Worm (Caenorhabditis elegans): ENCODE data around the gene daz-1.

Gene daz-1

DNA sequence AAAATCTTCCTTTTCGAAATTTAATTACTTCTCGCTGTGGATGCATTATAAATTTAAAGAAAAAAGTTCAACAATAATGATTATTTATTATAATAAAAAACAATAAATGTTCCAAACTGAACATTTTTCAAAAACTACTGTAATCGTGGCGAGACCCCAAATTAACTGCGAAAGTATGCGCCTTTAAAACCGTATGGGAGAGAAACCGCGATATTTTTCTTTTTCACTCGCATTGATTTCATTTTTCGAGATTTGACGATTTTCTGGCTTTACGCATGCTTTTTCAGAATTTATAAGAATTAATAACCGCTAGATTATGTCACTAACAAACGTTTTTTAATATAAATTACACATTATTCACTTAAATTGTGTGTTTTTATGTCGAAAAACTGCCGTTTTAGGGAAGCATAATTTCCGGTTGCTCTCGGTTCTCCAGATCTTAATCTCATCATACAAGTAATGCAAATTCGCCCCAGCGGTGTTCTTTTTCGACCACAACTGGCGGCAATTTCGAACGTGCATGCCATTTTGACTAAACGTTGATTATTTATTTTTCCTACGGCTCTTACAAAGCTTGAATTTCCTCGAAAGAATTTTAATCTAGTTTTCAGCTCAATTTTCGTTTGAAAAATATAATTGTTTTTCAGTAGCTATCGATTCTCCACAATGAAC is 45.0 kb downstream of the daz-1 start, which contains the start of gene F12A10.8:
F12A10.8 (minus strand) TSS at position 79 of the 672 bp plus-strand sequence.
- TF ChIP-seq lin-15B (tag; optimal IDR thresholded peaks at IDR 0.05): peak; percentile 76
- TF ChIP-seq egl-5 (tag; optimal IDR thresholded peaks at IDR 0.05): no peak
- peak; percentile 37 for TF ChIP-seq lin-39 (tag; optimal IDR thresholded peaks at IDR 0.05)
- peak; percentile 44 for TF ChIP-seq nfya-1 (tag; optimal IDR thresholded peaks at IDR 0.05; ENCODE audit: insufficient read depth)
- TF ChIP-seq unc-62 (GFP tag; optimal IDR thresholded peaks at IDR 0.05): no peak
- no peak for TF ChIP-seq nhr-25 (tag; optimal IDR thresholded peaks at IDR 0.05)
- peak; percentile 5 for TF ChIP-seq elt-1 (tag; optimal IDR thresholded peaks at IDR 0.05)
- peak; percentile 13 for TF ChIP-seq elt-2 (tag; optimal IDR thresholded peaks at IDR 0.05)

DNA sequence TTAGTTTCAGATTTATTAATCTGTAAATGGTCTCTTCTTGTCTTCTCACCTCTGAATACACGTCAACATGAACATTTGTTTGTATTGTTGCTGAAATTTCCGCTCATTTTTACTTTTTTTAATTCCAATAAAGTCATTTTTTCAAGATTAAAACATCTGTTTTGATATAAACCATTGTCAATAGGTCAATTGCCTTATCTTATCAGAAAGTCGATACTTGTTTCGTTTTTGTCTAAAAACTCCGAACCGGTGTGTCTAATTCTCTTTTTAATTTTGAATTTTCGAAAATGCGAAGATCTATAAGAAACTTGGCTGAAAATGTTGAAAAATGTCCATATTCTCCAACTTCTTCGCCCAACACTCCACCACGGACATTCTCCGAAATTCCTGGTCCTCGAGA is 47.7 kb downstream of the daz-1 start, which contains the start of gene cyp-44A1:
cyp-44A1 (plus strand) TSS at position 285 of the 400 bp plus-strand sequence.
- TF ChIP-seq elt-2 (tag; optimal IDR thresholded peaks at IDR 0.05): peak; percentile 67
- TF ChIP-seq nhr-25 (tag; optimal IDR thresholded peaks at IDR 0.05): no peak

DNA sequence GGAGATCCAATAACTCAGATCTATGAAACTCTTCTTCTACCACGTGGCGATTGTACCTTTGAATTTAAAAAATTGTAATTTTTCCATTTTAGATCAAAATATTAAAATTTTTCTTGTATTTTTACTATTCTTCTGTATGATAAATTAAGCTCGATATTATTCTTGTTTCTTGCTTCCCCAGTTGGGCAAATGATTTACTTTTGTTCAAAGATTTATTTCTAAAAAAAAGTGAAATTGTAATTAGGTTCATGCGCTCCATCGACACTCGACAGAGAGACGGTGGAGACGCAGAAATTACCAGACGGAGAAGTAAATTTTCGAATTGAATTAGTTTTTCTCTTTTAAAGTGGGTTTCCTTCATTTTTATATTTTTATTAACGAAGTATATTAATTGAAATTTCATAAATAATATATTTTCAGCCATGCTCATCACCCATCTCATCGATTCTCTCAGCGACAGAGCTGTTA is 49.7 kb downstream of the daz-1 start, which contains the start of gene npp-24:
npp-24 (plus strand) TSS at position 51 of the 468 bp plus-strand sequence.
- TF ChIP-seq lin-15B (tag; optimal IDR thresholded peaks at IDR 0.05) (peak; percentile 1), skn-1 (tag; optimal IDR thresholded peaks at IDR 0.05) (no peak), elt-2 (tag; optimal IDR thresholded peaks at IDR 0.05) (peak; percentile 23), pha-4 (tag; optimal IDR thresholded peaks at IDR 0.05) (peak; percentile 27)
